Worm (Caenorhabditis elegans) whole organism, L4 larva: ENCODE measurements around the gene F44E5.15.

ENCODE experiments used
- F10B5.3 ChIP-seq: sonication (generic microtip); optimal IDR thresholded peaks from 2 replicates; lab custom pipeline; 2016; ENCODE audit warnings: mild to moderate bottlenecking, missing genetic modification characterization, missing compliant biosample characterization
- F26F4.8 ChIP-seq: fragments of 200-800 bp; sonication (Bioruptor generic); conservative IDR thresholded peaks from 2 replicates; pipeline ENCODE4 v1.3.6; 2022; ENCODE audit warnings: missing genetic modification characterization, missing compliant biosample characterization
- Y105C5A.15 ChIP-seq: fragments of 200-800 bp; sonication (Bioruptor generic); IDR thresholded peaks from 2 replicates; pipeline ENCODE4 v1.3.6; 2022; ENCODE audit warnings: missing genetic modification characterization, missing compliant biosample characterization
- Y5F2A.4 ChIP-seq: fragments of 200-800 bp; sonication (Bioruptor generic); optimal IDR thresholded peaks from 2 replicates; lab custom pipeline; 2018; ENCODE audit warnings: mild to moderate bottlenecking, missing genetic modification characterization, missing compliant biosample characterization
- ZK546.5 ChIP-seq, 2 experiments: sonication (generic microtip); optimal IDR thresholded peaks; 2 replicates each; lab custom pipeline; 2017; ENCODE audit warnings: missing biosample characterization in 2 of 2, missing genetic modification characterization in 2 of 2
- aly-2 ChIP-seq: sonication (generic microtip); optimal IDR thresholded peaks from 2 replicates; lab custom pipeline; 2018; ENCODE audit warnings: missing biosample characterization, missing genetic modification characterization
- ceh-28 ChIP-seq: fragments of 150-350 bp; optimal IDR thresholded peaks from 2 replicates; lab custom pipeline; 2014; ENCODE audit warnings: missing biosample characterization, missing genetic modification reagents, missing genetic modification characterization
- ceh-32 ChIP-seq: sonication (generic microtip); optimal IDR thresholded peaks from 2 replicates; lab custom pipeline; 2016; ENCODE audit warnings: mild to moderate bottlenecking, missing genetic modification characterization, missing compliant biosample characterization; ENCODE audit not compliant: poor library complexity
- ceh-62 ChIP-seq: sonication (generic microtip); optimal IDR thresholded peaks from 2 replicates; lab custom pipeline; 2017; ENCODE audit warnings: missing biosample characterization, missing genetic modification characterization
- daf-8 ChIP-seq: fragments of 200-800 bp; sonication (Bioruptor generic); IDR thresholded peaks from 2 replicates; pipeline ENCODE4 v1.3.6; 2022; ENCODE audit warnings: missing genetic modification characterization, missing compliant biosample characterization
- dmd-6 ChIP-seq: fragments of 200-800 bp; sonication (Bioruptor generic); IDR thresholded peaks from 2 replicates; pipeline ENCODE4 v1.3.6; 2022; ENCODE audit warnings: missing genetic modification reagents, missing genetic modification characterization, missing compliant biosample characterization
- dmd-9 ChIP-seq: fragments of 200-800 bp; sonication (Bioruptor generic); IDR thresholded peaks from 2 replicates; pipeline ENCODE4 v1.3.6; 2022; ENCODE audit warnings: missing genetic modification reagents, missing genetic modification characterization, missing compliant biosample characterization
- duxl-1 ChIP-seq: sonication (generic microtip); optimal IDR thresholded peaks from 2 replicates; lab custom pipeline; 2016; ENCODE audit warnings: mild to moderate bottlenecking, missing genetic modification characterization, moderate library complexity, missing compliant biosample characterization; ENCODE audit not compliant: poor library complexity
- dve-1 ChIP-seq: sonication (generic microtip); optimal IDR thresholded peaks from 2 replicates; lab custom pipeline; 2017; ENCODE audit warnings: antibody characterized with exemption, mild to moderate bottlenecking, missing genetic modification characterization, missing compliant biosample characterization; ENCODE audit not compliant: insufficient read depth
- fkh-10 ChIP-seq: fragments of 150-350 bp; optimal IDR thresholded peaks from 2 replicates; lab custom pipeline; 2014; ENCODE audit warnings: missing biosample characterization, missing genetic modification reagents, missing genetic modification characterization
- jun-1 ChIP-seq: fragments of 150-350 bp; optimal IDR thresholded peaks from 2 replicates; lab custom pipeline; 2014; ENCODE audit warnings: missing biosample characterization, missing genetic modification reagents, missing genetic modification characterization
- lim-7 ChIP-seq: fragments of 200-800 bp; sonication (Bioruptor generic); IDR thresholded peaks from 2 replicates; pipeline ENCODE4 v1.3.6; 2022; ENCODE audit warnings: missing genetic modification characterization, missing compliant biosample characterization
- lin-13 ChIP-seq: fragments of 150-350 bp; optimal IDR thresholded peaks from 2 replicates; lab custom pipeline; 2014; ENCODE audit warnings: missing biosample characterization, missing genetic modification reagents, missing genetic modification characterization
- lin-39 ChIP-seq: fragments of 150-350 bp; optimal IDR thresholded peaks from 2 replicates; lab custom pipeline; 2014; ENCODE audit warnings: missing biosample characterization, missing genetic modification reagents, missing genetic modification characterization
- lir-3 ChIP-seq: sonication (generic microtip); optimal IDR thresholded peaks from 2 replicates; lab custom pipeline; 2016; ENCODE audit warnings: mild to moderate bottlenecking, missing genetic modification characterization, missing compliant biosample characterization
- lsy-2 ChIP-seq, 2 experiments: fragments of 150-350 bp in 1 of 2; sonication (generic microtip) in 1 of 2; optimal IDR thresholded peaks; 2 replicates each; lab custom pipeline; 2014 to 2017; ENCODE audit warnings: missing biosample characterization in 2 of 2, missing genetic modification characterization in 2 of 2
- madf-5 ChIP-seq, 2 experiments: fragments of 200-800 bp; sonication (Bioruptor generic); IDR thresholded peaks; 2 replicates each; pipeline ENCODE4 v1.3.6; 2022; ENCODE audit warnings: missing compliant biosample characterization in 2 of 2, missing genetic modification characterization in 2 of 2
- nhr-10 ChIP-seq: fragments of 150-350 bp; optimal IDR thresholded peaks from 2 replicates; lab custom pipeline; 2014; ENCODE audit warnings: missing biosample characterization, missing genetic modification characterization
- nhr-102 ChIP-seq: sonication (generic microtip); optimal IDR thresholded peaks from 2 replicates; lab custom pipeline; 2016; ENCODE audit warnings: mild to moderate bottlenecking, missing genetic modification characterization, moderate library complexity, missing compliant biosample characterization
- nhr-11 ChIP-seq: fragments of 150-350 bp; optimal IDR thresholded peaks from 2 replicates; lab custom pipeline; 2014; ENCODE audit warnings: missing biosample characterization, missing genetic modification characterization
- nhr-111 ChIP-seq: fragments of 200-800 bp; sonication (Bioruptor generic); optimal IDR thresholded peaks from 2 replicates; lab custom pipeline; 2018; ENCODE audit warnings: mild to moderate bottlenecking, missing genetic modification characterization, missing compliant biosample characterization
- nhr-237 ChIP-seq: sonication (generic microtip); optimal IDR thresholded peaks from 2 replicates; lab custom pipeline; 2017; ENCODE audit warnings: missing biosample characterization, missing genetic modification characterization
- nhr-25 ChIP-seq: sonication (generic microtip); optimal IDR thresholded peaks from 2 replicates; lab custom pipeline; 2017; ENCODE audit warnings: missing genetic modification characterization, mild to moderate bottlenecking, missing compliant biosample characterization, antibody characterized with exemption, moderate library complexity, borderline replicate concordance; ENCODE audit not compliant: insufficient read depth
- nhr-6 ChIP-seq: fragments of 150-350 bp; optimal IDR thresholded peaks from 2 replicates; lab custom pipeline; 2014; ENCODE audit warnings: missing biosample characterization, missing genetic modification characterization
- pha-4 ChIP-seq, 2 experiments: fragments of 150-350 bp in 1 of 2; fragments of 200-800 bp in 1 of 2; sonication (Bioruptor generic) in 1 of 2; IDR thresholded peaks in 1 of 2; optimal IDR thresholded peaks in 1 of 2; 2 replicates each; pipeline versions ENCODE4 v1.3.6 to Lab custom; 2014 to 2022; ENCODE audit warnings: missing genetic modification characterization in 2 of 2, missing genetic modification reagents in 2 of 2, missing biosample characterization in 1 of 2, missing compliant biosample characterization in 1 of 2
- php-3 ChIP-seq: fragments of 200-800 bp; sonication (Bioruptor generic); IDR thresholded peaks from 2 replicates; pipeline ENCODE4 v1.3.6; 2022; ENCODE audit warnings: missing genetic modification reagents, missing genetic modification characterization, missing compliant biosample characterization
- pqm-1 ChIP-seq: sonication (generic microtip); optimal IDR thresholded peaks from 2 replicates; lab custom pipeline; 2017; ENCODE audit warnings: missing biosample characterization, missing genetic modification characterization
- rbr-2 ChIP-seq: sonication (generic microtip); optimal IDR thresholded peaks from 2 replicates; lab custom pipeline; 2016; ENCODE audit warnings: missing genotype, missing genetic modification characterization, missing compliant biosample characterization
- set-16 ChIP-seq: fragments of 200-800 bp; sonication (Bioruptor generic); IDR thresholded peaks from 2 replicates; pipeline ENCODE4 v1.3.6; 2022; ENCODE audit warnings: missing genetic modification reagents, missing genetic modification characterization, missing compliant biosample characterization
- snpc-1.2 ChIP-seq: fragments of 200-800 bp; sonication (Bioruptor generic); IDR thresholded peaks from 2 replicates; pipeline ENCODE4 v1.3.6; 2022; ENCODE audit warnings: missing genetic modification reagents, missing genetic modification characterization, missing compliant biosample characterization
- spr-3 ChIP-seq: fragments of 200-800 bp; sonication (Bioruptor generic); optimal IDR thresholded peaks from 2 replicates; lab custom pipeline; 2018; ENCODE audit warnings: mild to moderate bottlenecking, missing genetic modification characterization, missing compliant biosample characterization
- unc-130 ChIP-seq: sonication (generic microtip); optimal IDR thresholded peaks from 2 replicates; lab custom pipeline; 2016; ENCODE audit warnings: missing genetic modification reagents, missing genetic modification characterization, missing compliant biosample characterization
- unc-39 ChIP-seq: sonication (generic microtip); optimal IDR thresholded peaks from 2 replicates; lab custom pipeline; 2017; ENCODE audit warnings: missing biosample characterization, missing genetic modification characterization
- zfp-3 ChIP-seq: fragments of 200-800 bp; sonication (Bioruptor generic); conservative IDR thresholded peaks from 2 replicates; pipeline ENCODE4 v1.3.6; 2022; ENCODE audit warnings: missing genetic modification reagents, missing genetic modification characterization, missing compliant biosample characterization
- ztf-7 ChIP-seq: fragments of 150-350 bp; optimal IDR thresholded peaks from 2 replicates; lab custom pipeline; 2014; ENCODE audit warnings: missing biosample characterization, missing genetic modification characterization

The F44E5.15 gene

DNA sequence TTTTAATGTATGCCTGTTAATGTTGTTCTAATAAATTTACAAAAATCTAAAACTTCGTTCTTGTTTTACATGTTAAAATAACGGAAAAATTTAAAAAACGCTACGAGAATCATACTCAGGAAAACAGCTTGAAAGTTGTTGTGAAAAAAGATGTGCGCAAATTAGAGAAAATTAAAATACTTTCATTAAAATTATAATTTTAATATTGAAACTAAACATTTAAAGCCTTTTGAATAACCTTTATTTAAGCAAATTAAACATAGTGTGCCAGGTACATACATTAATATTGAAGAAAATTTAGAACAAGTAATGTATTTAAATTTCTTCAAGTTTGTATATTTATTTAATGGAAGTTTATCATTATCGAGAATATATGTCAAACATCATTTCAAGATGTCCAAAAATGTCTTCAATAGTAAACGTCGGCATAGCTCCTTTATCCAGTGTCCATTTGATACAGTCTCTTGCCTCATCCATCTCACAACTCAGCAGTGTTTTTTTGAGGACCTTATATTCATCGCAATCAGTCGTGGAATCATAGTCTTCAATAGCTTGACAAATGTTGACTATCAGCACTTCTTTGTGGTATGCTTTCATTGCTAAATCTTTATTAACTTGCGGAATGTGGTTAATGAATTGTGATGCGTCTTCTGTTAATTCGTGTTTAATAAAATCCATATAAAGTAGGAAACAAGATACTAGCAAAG lies 10.5 kb upstream of the F44E5.15 start (continued):
- TF ChIP-seq lsy-2 (tag; optimal IDR thresholded peaks at IDR 0.05; lab: Kevin White, UChicago), result peak in 1 of 2 experiments; percentile 86
- no peak for TF ChIP-seq nhr-237 (tag; lab: Kevin White, UChicago)
- no peak for TF ChIP-seq nhr-25 (tag; lab: Kevin White, UChicago)
- no peak for TF ChIP-seq nhr-102
- no peak for TF ChIP-seq F10B5.3
- TF ChIP-seq Y105C5A.15 (GFP tag; lab: Robert Waterston, UW), result no peak
- TF ChIP-seq zfp-3 (GFP tag; lab: Robert Waterston, UW), result peak; percentile 97; the same call in 1 of the 2 replicates
- no peak for TF ChIP-seq aly-2 (tag; lab: Kevin White, UChicago)
- no peak for TF ChIP-seq nhr-111 (GFP tag; lab: Kevin White, UChicago)
- TF ChIP-seq unc-39 (tag; lab: Kevin White, UChicago), result no peak
- no peak for TF ChIP-seq lin-13 (GFP tag; lab: Kevin White, UChicago)
- no peak for TF ChIP-seq pqm-1
- TF ChIP-seq daf-8 (GFP tag; lab: Robert Waterston, UW), result no peak
- TF ChIP-seq nhr-11, result no peak
- TF ChIP-seq ZK546.5 (tag; optimal IDR thresholded peaks at IDR 0.05; lab: Kevin White, UChicago), result no peak
- no peak for TF ChIP-seq nhr-10 (tag; lab: Kevin White, UChicago)
- peak; percentile 34 for TF ChIP-seq nhr-6 (tag; lab: Kevin White, UChicago)
- TF ChIP-seq spr-3 (GFP tag; lab: Kevin White, UChicago), result no peak
- TF ChIP-seq dmd-9, result 0 out of 2 replicates have a peak, but pooled peaks have one; percentile 24
- TF ChIP-seq ceh-28 (tag; lab: Kevin White, UChicago), result no peak
- no peak for TF ChIP-seq unc-130 (GFP tag; lab: Kevin White, UChicago)
- TF ChIP-seq fkh-10 (GFP tag; lab: Kevin White, UChicago), result no peak
- TF ChIP-seq duxl-1, result no peak
- no peak for TF ChIP-seq jun-1 (tag; lab: Kevin White, UChicago)
- no peak for TF ChIP-seq F26F4.8 (GFP tag; lab: Robert Waterston, UW)
- TF ChIP-seq ceh-32, result peak; percentile 57
- TF ChIP-seq lim-7 (GFP tag; lab: Robert Waterston, UW), result peak; percentile 59
- peak; percentile 71 for TF ChIP-seq php-3 (GFP tag; lab: Robert Waterston, UW)
- peak; percentile 9 for TF ChIP-seq rbr-2
- TF ChIP-seq lin-39 (tag; lab: Kevin White, UChicago), result no peak
- no peak for TF ChIP-seq lir-3 (tag; lab: Kevin White, UChicago)
- TF ChIP-seq ztf-7, result peak; percentile 24
- no peak for TF ChIP-seq Y5F2A.4 (GFP tag; lab: Kevin White, UChicago)
- peak; percentile 61 for TF ChIP-seq dve-1 (tag; lab: Kevin White, UChicago)

DNA sequence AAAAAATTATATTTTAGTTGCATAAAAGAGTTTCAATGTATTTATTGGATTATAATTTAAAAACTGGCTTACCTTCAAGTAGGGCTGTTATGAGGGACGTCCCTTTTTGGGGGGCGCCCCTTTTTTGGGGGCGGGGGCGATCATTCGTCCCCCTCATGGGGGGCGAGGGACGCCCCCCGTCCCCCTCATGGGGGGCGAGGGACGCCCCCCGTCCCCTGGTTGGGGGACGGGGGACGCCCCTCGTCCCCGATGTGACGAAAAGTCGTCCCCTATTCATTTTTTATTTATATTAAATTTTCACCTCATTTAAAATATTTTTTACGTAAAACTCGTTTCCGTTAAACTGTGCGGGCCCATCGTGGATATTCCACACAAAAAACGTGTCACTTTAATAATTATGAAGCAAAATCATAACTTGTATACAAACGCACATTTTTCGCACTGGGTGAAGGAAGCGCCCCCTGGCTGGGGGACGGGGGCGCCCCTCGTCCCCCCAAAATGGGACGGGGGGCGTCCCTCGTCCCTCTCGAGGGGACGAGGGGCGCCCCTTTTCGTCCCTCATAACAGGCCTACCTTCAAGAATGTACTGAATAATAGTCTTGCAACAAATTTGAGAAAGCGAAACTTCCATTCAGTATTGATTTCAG lies 6.8 kb upstream of the F44E5.15 start:
- no peak for TF ChIP-seq ceh-62 (tag; lab: Kevin White, UChicago)
- TF ChIP-seq set-16 (GFP tag; lab: Robert Waterston, UW), result peak; percentile 97
- TF ChIP-seq dmd-6 (GFP tag; lab: Robert Waterston, UW), result no peak
- TF ChIP-seq pha-4 (GFP tag; IDR thresholded peaks at IDR 0.05; lab: Robert Waterston, UW), result peak; percentile 98; the same call in 1 of the 2 replicates
- no peak for TF ChIP-seq pha-4 (tag; optimal IDR thresholded peaks at IDR 0.05; lab: Kevin White, UChicago)
- TF ChIP-seq fkh-10 (GFP tag; lab: Kevin White, UChicago), result no peak
- no peak for TF ChIP-seq snpc-1.2 (GFP tag; lab: Robert Waterston, UW)
- no peak for TF ChIP-seq nhr-6 (tag; lab: Kevin White, UChicago)
- no peak for TF ChIP-seq madf-5 (GFP tag; IDR thresholded peaks at IDR 0.05; lab: Robert Waterston, UW)
